Fruit fly (Drosophila melanogaster) S2 (cell line): ENCODE data around the gene CG14417.

Source experiments
- CG8478 ChIP-seq: fragments of >200 bp; optimal IDR thresholded peaks from 2 replicates; lab custom pipeline; 2018
- CTCF ChIP-seq, 2 experiments: fragments of >200 bp; optimal IDR thresholded peaks; 2 replicates each; lab custom pipeline; 2018

The CG14417 gene

dm6 chrX:2876433-2876832, at the start of gene CG14417:
CG14417 (minus strand) TSS chrX:2876533.
- TF ChIP-seq CG8478 (lab: Kevin White, UChicago), result no peak
- TF ChIP-seq CTCF (optimal IDR thresholded peaks at IDR 0.05; lab: Kevin White, UChicago), result no peak

- no peak for TF ChIP-seq CTCF (optimal IDR thresholded peaks at IDR 0.05; lab: Kevin White, UChicago)
- no peak for TF ChIP-seq CG8478 (lab: Kevin White, UChicago)
These were observed 43.4 kb upstream of the CG14417 start, which contains the start of gene CG3588 for dm6 chrX:2919742-2920141. CG3588 (plus strand) TSS chrX:2919770.

- TF ChIP-seq CTCF (optimal IDR thresholded peaks at IDR 0.05; lab: Kevin White, UChicago) (no peak), CG8478 (lab: Kevin White, UChicago) (no peak)
These were observed 42.2 kb upstream of the CG14417 start for dm6 chrX:2918551-2918950.

- TF ChIP-seq CG8478 (lab: Kevin White, UChicago) (no peak), CTCF (optimal IDR thresholded peaks at IDR 0.05; lab: Kevin White, UChicago) (peak; percentile 51 to 58)
These were observed 38.8 kb upstream of the CG14417 start for dm6 chrX:2915108-2915507.

- no peak for TF ChIP-seq CG8478 (lab: Kevin White, UChicago)
- TF ChIP-seq CTCF (optimal IDR thresholded peaks at IDR 0.05; lab: Kevin White, UChicago), result no peak
These were observed 37.8 kb upstream of the CG14417 start for dm6 chrX:2914091-2914490.

dm6 chrX:2912581-2912980, 36.2 kb upstream of the CG14417 start:
- no peak for TF ChIP-seq CG8478 (lab: Kevin White, UChicago)
- TF ChIP-seq CTCF (optimal IDR thresholded peaks at IDR 0.05; lab: Kevin White, UChicago), result no peak

dm6 chrX:2907105-2907694, 30.9 kb upstream of the CG14417 start:
- TF ChIP-seq CG8478 (lab: Kevin White, UChicago) (no peak), CTCF (optimal IDR thresholded peaks at IDR 0.05; lab: Kevin White, UChicago) (no peak)

dm6 chrX:2890468-2890867, 14.1 kb upstream of the CG14417 start, which contains the start of gene CG3526:
CG3526 (plus strand) TSS chrX:2890768.
- no peak for TF ChIP-seq CG8478 (lab: Kevin White, UChicago)
- TF ChIP-seq CTCF (optimal IDR thresholded peaks at IDR 0.05; lab: Kevin White, UChicago), result no peak

- TF ChIP-seq CG8478 (lab: Kevin White, UChicago) (no peak), CTCF (optimal IDR thresholded peaks at IDR 0.05; lab: Kevin White, UChicago) (no peak)
These were observed 11.9 kb upstream of the CG14417 start for dm6 chrX:2888211-2888610.

dm6 chrX:2885814-2886213, 9.5 kb upstream of the CG14417 start, which contains the start of gene CG14419:
CG14419 (minus strand) TSS chrX:2885914.
- TF ChIP-seq CG8478 (lab: Kevin White, UChicago) (no peak), CTCF (optimal IDR thresholded peaks at IDR 0.05; lab: Kevin White, UChicago) (no peak)

dm6 chrX:2883561-2883960, 7.2 kb upstream of the CG14417 start, which contains the start of gene CG14418:
CG14418 (minus strand) TSS chrX:2883661.
- TF ChIP-seq CG8478 (lab: Kevin White, UChicago) (no peak), CTCF (optimal IDR thresholded peaks at IDR 0.05; lab: Kevin White, UChicago) (no peak)

- TF ChIP-seq CTCF (optimal IDR thresholded peaks at IDR 0.05; lab: Kevin White, UChicago) (no peak), CG8478 (lab: Kevin White, UChicago) (no peak)
These were observed 6.2 kb upstream of the CG14417 start for dm6 chrX:2882516-2882915.

- TF ChIP-seq CTCF (optimal IDR thresholded peaks at IDR 0.05; lab: Kevin White, UChicago) (no peak), CG8478 (lab: Kevin White, UChicago) (no peak)
These were observed 4.3 kb upstream of the CG14417 start for dm6 chrX:2880660-2881059.

dm6 chrX:2877070-2877469, 737 bp upstream of the CG14417 start:
- no peak for TF ChIP-seq CTCF (optimal IDR thresholded peaks at IDR 0.05; lab: Kevin White, UChicago)
- no peak for TF ChIP-seq CG8478 (lab: Kevin White, UChicago)

dm6 chrX:2872753-2873152, 3.6 kb downstream of the CG14417 start, which contains the start of gene CG14416:
CG14416 (minus strand) TSS chrX:2872853.
- TF ChIP-seq CTCF (optimal IDR thresholded peaks at IDR 0.05; lab: Kevin White, UChicago) (no peak), CG8478 (lab: Kevin White, UChicago) (no peak)

dm6 chrX:2869430-2869829, 6.9 kb downstream of the CG14417 start:
- TF ChIP-seq CG8478 (lab: Kevin White, UChicago) (no peak), CTCF (optimal IDR thresholded peaks at IDR 0.05; lab: Kevin White, UChicago) (peak; percentile 64 to 77)
